Worm (Caenorhabditis elegans) whole organism, young adult: ENCODE measurements around the gene Y113G7A.16.
"Not testable (repeated sequence)": the region's sequence is repeated elsewhere in the genome, so short reads cannot be mapped to it uniquely, and the experiment has no call there.

Experiments
- B0336.3 ChIP-seq: fragments of 200-800 bp; sonication (Bioruptor generic); IDR thresholded peaks from 2 replicates; pipeline ENCODE4 v1.3.6; 2022; ENCODE audit warnings: missing genetic modification characterization, missing compliant biosample characterization
- D2030.7 ChIP-seq: fragments of 200-800 bp; sonication (Bioruptor generic); IDR thresholded peaks from 2 replicates; pipeline ENCODE4 v1.3.6; 2022; ENCODE audit warnings: missing genetic modification reagents, missing genetic modification characterization, missing compliant biosample characterization
- F23B12.7 ChIP-seq: sonication (generic microtip); optimal IDR thresholded peaks from 2 replicates; lab custom pipeline; 2017; ENCODE audit warnings: missing genetic modification characterization, mild to moderate bottlenecking, missing compliant biosample characterization, antibody characterized with exemption, moderate library complexity; ENCODE audit not compliant: insufficient read depth
- F37B4.10 ChIP-seq: fragments of 200-800 bp; sonication (Bioruptor generic); IDR thresholded peaks from 2 replicates; pipeline ENCODE4 v1.3.6; 2022; ENCODE audit warnings: missing genetic modification characterization, missing compliant biosample characterization
- F49E8.2 ChIP-seq: sonication (generic microtip); optimal IDR thresholded peaks from 3 replicates; lab custom pipeline; 2017; ENCODE audit warnings: missing genetic modification characterization, mild to moderate bottlenecking, missing compliant biosample characterization, antibody characterized with exemption, moderate library complexity; ENCODE audit not compliant: insufficient read depth
- F55B11.4 ChIP-seq: sonication (generic microtip); optimal IDR thresholded peaks from 2 replicates; lab custom pipeline; 2016; ENCODE audit warnings: missing compliant biosample characterization, missing genetic modification characterization, borderline replicate concordance; ENCODE audit not compliant: insufficient read depth
- F57A8.1 ChIP-seq: fragments of 200-800 bp; sonication (Bioruptor generic); optimal IDR thresholded peaks from 2 replicates; lab custom pipeline; 2018; ENCODE audit warnings: mild to moderate bottlenecking, missing genetic modification characterization, moderate library complexity, missing compliant biosample characterization
- Y53G8AR.9 ChIP-seq: fragments of 200-800 bp; sonication (Bioruptor generic); conservative IDR thresholded peaks from 2 replicates; pipeline ENCODE4 v1.3.6; 2022; ENCODE audit warnings: missing genetic modification reagents, missing genetic modification characterization, missing compliant biosample characterization
- Y79H2A.3 ChIP-seq: fragments of 200-800 bp; sonication (Bioruptor generic); conservative IDR thresholded peaks from 2 replicates; pipeline ENCODE4 v1.3.6; 2022; ENCODE audit warnings: missing genetic modification reagents, missing genetic modification characterization, missing compliant biosample characterization
- Y95B8A.8 ChIP-seq: fragments of 200-800 bp; sonication (Bioruptor generic); IDR thresholded peaks from 2 replicates; pipeline ENCODE4 v1.3.6; 2022; ENCODE audit warnings: missing genetic modification reagents, missing genetic modification characterization, missing compliant biosample characterization
- ZK185.1 ChIP-seq: sonication (generic microtip); optimal IDR thresholded peaks from 2 replicates; lab custom pipeline; 2016; ENCODE audit warnings: mild to moderate bottlenecking, missing genetic modification characterization, missing compliant biosample characterization; ENCODE audit not compliant: poor library complexity, severe bottlenecking
- attf-3 ChIP-seq: fragments of 200-800 bp; sonication (Bioruptor generic); conservative IDR thresholded peaks from 2 replicates; pipeline ENCODE4 v1.3.6; 2022; ENCODE audit warnings: missing genetic modification reagents, missing genetic modification characterization, missing compliant biosample characterization
- attf-6 ChIP-seq: fragments of 200-800 bp; sonication (Bioruptor generic); IDR thresholded peaks from 2 replicates; pipeline ENCODE4 v1.3.6; 2022; ENCODE audit warnings: missing genetic modification reagents, missing genetic modification characterization, missing compliant biosample characterization
- bed-2 ChIP-seq: fragments of 200-800 bp; sonication (Bioruptor generic); IDR thresholded peaks from 2 replicates; pipeline ENCODE4 v1.3.6; 2022; ENCODE audit warnings: missing genetic modification reagents, missing genetic modification characterization, missing compliant biosample characterization
- cebp-1 ChIP-seq, 2 experiments: fragments of 200-800 bp in 1 of 2; sonication (Bioruptor generic) in 1 of 2; sonication (generic microtip) in 1 of 2; IDR thresholded peaks in 1 of 2; optimal IDR thresholded peaks in 1 of 2; 2 replicates each; pipeline versions ENCODE4 v1.3.6 to Lab custom; 2017 to 2022; ENCODE audit warnings: missing compliant biosample characterization in 2 of 2, missing genetic modification characterization in 2 of 2, mild to moderate bottlenecking in 1 of 2, missing genetic modification reagents in 1 of 2, moderate library complexity in 1 of 2
- ceh-100 ChIP-seq: fragments of 200-800 bp; sonication (Bioruptor generic); IDR thresholded peaks from 2 replicates; pipeline ENCODE4 v1.3.6; 2022; ENCODE audit warnings: missing genetic modification reagents, missing genetic modification characterization, missing compliant biosample characterization
- dox-1 ChIP-seq: fragments of 200-800 bp; sonication (Bioruptor generic); IDR thresholded peaks from 2 replicates; pipeline ENCODE4 v1.3.6; 2022; ENCODE audit warnings: missing genetic modification reagents, missing genetic modification characterization, missing compliant biosample characterization
- ekl-4 ChIP-seq: fragments of 200-800 bp; sonication (Bioruptor generic); IDR thresholded peaks from 2 replicates; pipeline ENCODE4 v1.3.6; 2022; ENCODE audit warnings: missing genetic modification reagents, missing genetic modification characterization, missing compliant biosample characterization
- hmg-1.2 ChIP-seq: fragments of 200-800 bp; sonication (Bioruptor generic); IDR thresholded peaks from 2 replicates; pipeline ENCODE4 v1.3.6; 2022; ENCODE audit warnings: missing genetic modification reagents, missing genetic modification characterization, missing compliant biosample characterization
- let-607 ChIP-seq, 2 experiments: fragments of 200-800 bp in 1 of 2; sonication (Bioruptor generic) in 1 of 2; sonication (generic microtip) in 1 of 2; optimal IDR thresholded peaks; 2 replicates each; lab custom pipeline; 2016 to 2018; ENCODE audit warnings: mild to moderate bottlenecking in 2 of 2, missing compliant biosample characterization in 2 of 2, missing genetic modification characterization in 2 of 2, moderate library complexity in 2 of 2, missing genotype in 1 of 2
- lin-26 ChIP-seq: fragments of 200-800 bp; sonication (Bioruptor generic); IDR thresholded peaks from 2 replicates; pipeline ENCODE4 v1.3.6; 2022; ENCODE audit warnings: missing genetic modification reagents, missing genetic modification characterization, missing compliant biosample characterization
- lsl-1 ChIP-seq: fragments of 200-800 bp; sonication (Bioruptor generic); optimal IDR thresholded peaks from 2 replicates; lab custom pipeline; 2018; ENCODE audit warnings: mild to moderate bottlenecking, missing genetic modification characterization, moderate library complexity, missing compliant biosample characterization
- madf-10 ChIP-seq: sonication (generic microtip); optimal IDR thresholded peaks from 2 replicates; lab custom pipeline; 2016; ENCODE audit warnings: mild to moderate bottlenecking, missing genetic modification characterization, missing compliant biosample characterization
- madf-6 ChIP-seq: fragments of 200-800 bp; sonication (Bioruptor generic); IDR thresholded peaks from 2 replicates; pipeline ENCODE4 v1.3.6; 2022; ENCODE audit warnings: missing genetic modification reagents, missing genetic modification characterization, missing compliant biosample characterization
- mcd-1 ChIP-seq: fragments of 200-800 bp; sonication (Bioruptor generic); IDR thresholded peaks from 2 replicates; pipeline ENCODE4 v1.3.6; 2022; ENCODE audit warnings: missing genetic modification reagents, missing genetic modification characterization, missing compliant biosample characterization
- nfyb-1 ChIP-seq: fragments of 200-800 bp; sonication (Bioruptor generic); IDR thresholded peaks from 2 replicates; pipeline ENCODE4 v1.3.6; 2022; ENCODE audit warnings: missing genetic modification reagents, missing genetic modification characterization, missing compliant biosample characterization
- nhr-80 ChIP-seq: sonication (generic microtip); optimal IDR thresholded peaks from 2 replicates; lab custom pipeline; 2016; ENCODE audit warnings: missing genetic modification characterization, missing compliant biosample characterization
- pbrm-1 ChIP-seq: fragments of 200-800 bp; sonication (Bioruptor generic); IDR thresholded peaks from 2 replicates; pipeline ENCODE4 v1.3.6; 2022; ENCODE audit warnings: missing genetic modification reagents, missing genetic modification characterization, missing compliant biosample characterization
- rcor-1 ChIP-seq: fragments of 200-800 bp; sonication (Bioruptor generic); IDR thresholded peaks from 2 replicates; pipeline ENCODE4 v1.3.6; 2022; ENCODE audit warnings: missing genetic modification reagents, missing genetic modification characterization, missing compliant biosample characterization
- repo-1 ChIP-seq: sonication (generic microtip); optimal IDR thresholded peaks from 2 replicates; lab custom pipeline; 2017; ENCODE audit warnings: mild to moderate bottlenecking, missing genetic modification characterization, missing compliant biosample characterization
- sdz-38 ChIP-seq: sonication (generic microtip); optimal IDR thresholded peaks from 2 replicates; lab custom pipeline; 2016; ENCODE audit warnings: missing genotype, missing genetic modification characterization, missing compliant biosample characterization
- snpc-1.1 ChIP-seq: sonication (generic microtip); optimal IDR thresholded peaks from 2 replicates; lab custom pipeline; 2017; ENCODE audit warnings: missing genetic modification characterization, mild to moderate bottlenecking, missing compliant biosample characterization, antibody characterized with exemption, moderate library complexity, missing genotype, missing genetic modification reagents; ENCODE audit not compliant: insufficient read depth
- snpc-1.3 ChIP-seq: sonication (generic microtip); optimal IDR thresholded peaks from 2 replicates; lab custom pipeline; 2017; ENCODE audit warnings: missing genetic modification characterization, mild to moderate bottlenecking, missing compliant biosample characterization, antibody characterized with exemption, moderate library complexity, missing genotype, missing genetic modification reagents; ENCODE audit not compliant: insufficient read depth
- snpc-3.4 ChIP-seq: sonication (generic microtip); optimal IDR thresholded peaks from 2 replicates; lab custom pipeline; 2017; ENCODE audit warnings: missing genetic modification characterization, mild to moderate bottlenecking, missing compliant biosample characterization, antibody characterized with exemption, moderate library complexity, missing genotype, missing genetic modification reagents
- snpc-4 ChIP-seq, 5 experiments: fragments of 150-350 bp in 1 of 5; sonication (generic microtip) in 4 of 5; optimal IDR thresholded peaks; 2 replicates each; lab custom pipeline; 2014 to 2018; ENCODE audit warnings: missing genetic modification characterization in 5 of 5, missing biosample characterization in 3 of 5, antibody characterized with exemption in 2 of 5, mild to moderate bottlenecking in 2 of 5, missing compliant biosample characterization in 2 of 5, missing genotype in 2 of 5, moderate library complexity in 2 of 5, missing genetic modification reagents in 1 of 5
- tbp1 ChIP-seq: fragments of 200-800 bp; sonication (Bioruptor generic); optimal IDR thresholded peaks from 2 replicates; lab custom pipeline; 2018; ENCODE audit warnings: mild to moderate bottlenecking, missing genetic modification characterization, missing compliant biosample characterization
- unc-62 ChIP-seq: fragments of 150-350 bp; optimal IDR thresholded peaks from 2 replicates; lab custom pipeline; 2014; ENCODE audit warnings: missing biosample characterization, missing genetic modification reagents, missing genetic modification characterization
- ztf-18 ChIP-seq: sonication (generic microtip); optimal IDR thresholded peaks from 2 replicates; lab custom pipeline; 2016; ENCODE audit warnings: missing genotype, mild to moderate bottlenecking, missing genetic modification characterization, missing compliant biosample characterization
- ztf-28 ChIP-seq: fragments of 200-800 bp; sonication (Bioruptor generic); IDR thresholded peaks from 2 replicates; pipeline ENCODE4 v1.3.6; 2022; ENCODE audit warnings: missing genetic modification reagents, missing genetic modification characterization, missing compliant biosample characterization

The Y113G7A.16 gene

DNA sequence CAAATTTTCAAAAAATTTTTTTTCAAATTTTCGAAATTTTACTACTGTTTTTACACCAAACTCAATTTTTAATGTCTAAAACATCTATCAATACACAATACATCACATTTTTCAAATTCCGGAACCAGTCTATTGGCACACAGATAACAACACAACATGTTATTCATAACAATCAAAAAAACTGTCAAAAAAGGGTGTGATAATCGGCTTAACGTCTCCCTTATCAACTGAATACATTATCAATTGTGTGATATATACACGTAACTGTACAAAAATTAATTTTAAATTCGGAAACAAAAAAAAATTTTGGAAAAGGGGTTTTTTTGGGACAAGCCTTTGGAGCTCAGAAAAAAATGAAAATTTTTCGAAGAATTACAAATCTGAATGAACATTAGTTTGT is 37.0 kb downstream of the Y113G7A.16 start:
- peak; percentile 73 for TF ChIP-seq unc-62 (GFP tag; lab: Kevin White, UChicago)
- TF ChIP-seq nhr-80 = peak; percentile 24
- no peak for TF ChIP-seq madf-10 (tag; lab: Kevin White, UChicago)

DNA sequence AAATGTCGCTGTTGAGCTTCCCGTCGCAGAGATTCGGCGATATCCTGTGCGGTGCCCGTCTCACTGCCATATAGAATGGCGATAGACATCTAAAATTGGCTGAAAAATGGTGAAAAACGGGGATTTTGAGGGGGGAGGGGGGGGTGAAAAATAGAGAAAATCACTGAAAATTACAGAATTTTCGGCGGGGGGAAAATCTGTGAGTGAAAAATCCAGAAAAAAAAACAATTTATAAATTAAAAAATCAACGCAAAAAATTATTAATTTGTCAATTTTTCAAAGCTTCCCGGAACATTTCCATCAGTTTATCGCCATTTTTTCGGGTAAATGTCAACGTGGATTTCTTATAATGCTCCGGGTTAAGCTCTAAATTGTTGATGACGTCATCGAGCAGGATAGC is 50.2 kb downstream of the Y113G7A.16 start, which contains the start of gene fre-1:
Gene fre-1 (minus strand): TSS at position 101 of the 400 bp plus-strand sequence.
- TF ChIP-seq F57A8.1 (GFP tag; lab: Kevin White, UChicago) = no peak
- TF ChIP-seq F55B11.4 (tag; lab: Kevin White, UChicago) = no peak
- TF ChIP-seq sdz-38 = no peak
- no peak for TF ChIP-seq unc-62 (GFP tag; lab: Kevin White, UChicago)
- TF ChIP-seq ZK185.1 = no peak
- no peak for TF ChIP-seq repo-1
- no peak for TF ChIP-seq F23B12.7 (tag; lab: Kevin White, UChicago)
- no peak for TF ChIP-seq Y79H2A.3 (GFP tag; lab: Robert Waterston, UW)
- TF ChIP-seq ztf-18 = no peak
- TF ChIP-seq let-607 (tag; optimal IDR thresholded peaks at IDR 0.05; lab: Kevin White, UChicago) = no peak
- TF ChIP-seq, all 124 proteins: peak for 0

DNA sequence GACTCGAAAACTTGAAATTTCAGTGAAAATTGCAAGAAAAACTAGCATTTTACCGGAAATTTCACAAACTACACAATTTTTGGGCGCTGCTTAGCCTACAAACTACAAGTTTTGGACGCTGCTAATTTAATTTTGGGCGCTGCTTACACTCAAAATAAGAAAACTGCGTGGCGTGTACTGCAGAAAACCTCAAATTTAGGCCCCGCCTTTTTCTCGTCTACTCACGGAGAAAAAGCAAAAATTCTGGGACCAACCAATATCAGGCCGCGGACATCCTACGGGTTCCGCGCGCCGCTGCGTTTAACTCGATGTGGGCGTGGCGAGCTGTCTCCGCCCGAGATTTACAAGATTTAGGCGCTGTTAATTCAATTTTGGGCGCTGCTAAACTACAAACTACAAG is 51.0 kb downstream of the Y113G7A.16 start:
- TF ChIP-seq tbp1 (peak; percentile 66), Y95B8A.8 (GFP tag; lab: Robert Waterston, UW) (peak; percentile 72), bed-2 (GFP tag; lab: Robert Waterston, UW) (0 out of 2 replicates have a peak, but pooled peaks have one; percentile 8), snpc-1.1 (tag; lab: Kevin White, UChicago) (peak; percentile 91), hmg-1.2 (GFP tag; lab: Robert Waterston, UW) (peak; percentile 77), snpc-3.4 (peak; percentile 50), lsl-1 (GFP tag; lab: Kevin White, UChicago) (peak; percentile 49), pbrm-1 (peak; percentile 93), nfyb-1 (GFP tag; lab: Robert Waterston, UW) (0 out of 2 replicates have a peak, but pooled peaks have one; percentile 32), mcd-1 (GFP tag; lab: Robert Waterston, UW) (peak; percentile 47; the same call in 1 of the 2 replicates), cebp-1 (tag; optimal IDR thresholded peaks at IDR 0.05; lab: Kevin White, UChicago) (peak; percentile 14), F37B4.10 (GFP tag; lab: Robert Waterston, UW) (0 out of 2 replicates have a peak, but pooled peaks have one; percentile 58), D2030.7 (GFP tag; lab: Robert Waterston, UW) (peak; percentile 99), Y53G8AR.9 (GFP tag; lab: Robert Waterston, UW) (peak; percentile 70; the same call in 1 of the 2 replicates), Y79H2A.3 (GFP tag; lab: Robert Waterston, UW) (0 out of 2 replicates have a peak, but pooled peaks have one; percentile 14), B0336.3 (GFP tag; lab: Robert Waterston, UW) (peak; percentile 55; the same call in 1 of the 2 replicates), snpc-4 (GFP tag; optimal IDR thresholded peaks at IDR 0.05; lab: Kevin White, UChicago) (peak; percentile 88), snpc-4 (tag; optimal IDR thresholded peaks at IDR 0.05; lab: Kevin White, UChicago) (peak; percentile 56 to 95 (median 90)), snpc-1.3 (tag; lab: Kevin White, UChicago) (peak; percentile 48), dox-1 (GFP tag; lab: Robert Waterston, UW) (peak; percentile 88), F49E8.2 (peak; percentile 30), ceh-100 (GFP tag; lab: Robert Waterston, UW) (peak; percentile 47), lin-26 (GFP tag; lab: Robert Waterston, UW) (peak; percentile 17; the same call in 1 of the 2 replicates), ekl-4 (GFP tag; lab: Robert Waterston, UW) (peak; percentile 67; the same call in 1 of the 2 replicates), attf-6 (GFP tag; lab: Robert Waterston, UW) (peak; percentile 84), rcor-1 (peak; percentile 63), madf-6 (GFP tag; lab: Robert Waterston, UW) (peak; percentile 78), ztf-28 (GFP tag; lab: Robert Waterston, UW) (peak; percentile 60; the same call in 1 of the 2 replicates), attf-3 (peak; percentile 44; the same call in 1 of the 2 replicates)
- TF ChIP-seq cebp-1 (GFP tag; IDR thresholded peaks at IDR 0.05; lab: Robert Waterston, UW) = not testable (repeated sequence)
